Fruit fly (Drosophila melanogaster): ENCODE measurements around the gene CG18549.

The CG18549 gene

dm6 chr3R:12422379-12422975, 26.6 kb upstream of the CG18549 start, which contains the start of the genes Scgbeta and CG17202:
Gene Scgbeta (minus strand): TSS chr3R:12422429.
Gene CG17202 (plus strand): TSS chr3R:12422768.
- TF ChIP-seq CG8924 (tag; optimal IDR thresholded peaks at IDR 0.05) (no peak), gsb-n (tag; optimal IDR thresholded peaks at IDR 0.05) (no peak), CG14710 (tag; optimal IDR thresholded peaks at IDR 0.05) (peak; percentile 73), CG9797 (GFP tag; optimal IDR thresholded peaks at IDR 0.05) (peak; percentile 79), hth (optimal IDR thresholded peaks at IDR 0.05) (no peak), fd102C (GFP tag; optimal IDR thresholded peaks at IDR 0.05) (no peak), unpg (GFP tag; optimal IDR thresholded peaks at IDR 0.05) (no peak), CG14965 (GFP tag; optimal IDR thresholded peaks at IDR 0.05; ENCODE audit: borderline replicate concordance) (no peak), tup (GFP tag; optimal IDR thresholded peaks at IDR 0.05) (no peak), NfI (GFP tag; optimal IDR thresholded peaks at IDR 0.05) (no peak), CG18619 (GFP tag; optimal IDR thresholded peaks at IDR 0.05) (peak; percentile 20), kni (GFP tag; optimal IDR thresholded peaks at IDR 0.05) (no peak), trh (GFP tag; optimal IDR thresholded peaks at IDR 0.05) (no peak), Pdp1 (GFP tag; optimal IDR thresholded peaks at IDR 0.05) (no peak), CG17328 (GFP tag; IDR thresholded peaks at IDR 0.05) (no peak), ttk (GFP tag; IDR thresholded peaks at IDR 0.05) (no peak), GATAe (GFP tag; conservative IDR thresholded peaks at IDR 0.05) (no peak), CG8944 (GFP tag; optimal IDR thresholded peaks at IDR 0.05) (peak; percentile 25), ERR (GFP tag; optimal IDR thresholded peaks at IDR 0.05) (no peak), CG12104 (GFP tag; optimal IDR thresholded peaks at IDR 0.05) (no peak), eve (GFP tag; optimal IDR thresholded peaks at IDR 0.05) (no peak), Kr (GFP tag; optimal IDR thresholded peaks at IDR 0.05) (no peak), CG15601 (tag; optimal IDR thresholded peaks at IDR 0.05) (no peak), CG12744 (GFP tag; optimal IDR thresholded peaks at IDR 0.05) (peak; percentile 32), slou (GFP tag; optimal IDR thresholded peaks at IDR 0.05) (no peak), CG6854 (GFP tag; optimal IDR thresholded peaks at IDR 0.05) (no peak), Hmx (GFP tag; optimal IDR thresholded peaks at IDR 0.05) (no peak), CG30020 (tag; optimal IDR thresholded peaks at IDR 0.05) (no peak), Poxn (GFP tag; IDR thresholded peaks at IDR 0.05) (no peak), CG4730 (GFP tag; IDR thresholded peaks at IDR 0.05) (no peak), psq (GFP tag; optimal IDR thresholded peaks at IDR 0.05) (no peak), sc (optimal IDR thresholded peaks at IDR 0.05) (no peak), sc (GFP tag; optimal IDR thresholded peaks at IDR 0.05) (no peak), oc (tag; optimal IDR thresholded peaks at IDR 0.05) (no peak), CG6689 (GFP tag; IDR thresholded peaks at IDR 0.05) (no peak), CG11723 (GFP tag; optimal IDR thresholded peaks at IDR 0.05) (no peak), zen (tag; optimal IDR thresholded peaks at IDR 0.05) (peak; percentile 12), CG11398 (GFP tag; optimal IDR thresholded peaks at IDR 0.05) (peak; percentile 2), CG13287 (GFP tag; IDR thresholded peaks at IDR 0.05; ENCODE audit: partially characterized antibody) (no peak), Nf-YC (tag; optimal IDR thresholded peaks at IDR 0.05) (no peak), Awh (GFP tag; IDR thresholded peaks at IDR 0.05) (no peak), CG32772 (GFP tag; IDR thresholded peaks at IDR 0.05) (no peak), inv (GFP tag; IDR thresholded peaks at IDR 0.05; ENCODE audit: partially characterized antibody) (no peak), CG18599 (GFP tag; optimal IDR thresholded peaks at IDR 0.05) (no peak), dan (GFP tag; IDR thresholded peaks at IDR 0.05) (no peak), CG15514 (GFP tag; optimal IDR thresholded peaks at IDR 0.05) (peak; percentile 100), gcm (GFP tag; optimal IDR thresholded peaks at IDR 0.05) (no peak), ash1 (GFP tag; optimal IDR thresholded peaks at IDR 0.05) (no peak), Hand (GFP tag; optimal IDR thresholded peaks at IDR 0.05) (no peak), D (optimal IDR thresholded peaks at IDR 0.05) (no peak), D (GFP tag; optimal IDR thresholded peaks at IDR 0.05) (no peak)

Measured in whole organism, embryonic.